Fruit fly (Drosophila melanogaster) whole organism, embryonic: ENCODE data around the gene RpS29.

Experiments used
- Bdp1 ChIP-seq: fragments of 200-800 bp; sonication (Bioruptor generic); optimal IDR thresholded peaks from 3 replicates; lab custom pipeline; 2016; ENCODE audit warnings: missing biosample characterization, missing genetic modification characterization
- CG11696 ChIP-seq: fragments of 200-800 bp; sonication (Bioruptor generic); IDR thresholded peaks from 2 replicates; pipeline ENCODE4 v1.3.6; 2022; ENCODE audit warnings: missing biosample characterization, missing genetic modification characterization
- CG12299 ChIP-seq: fragments of 200-800 bp; sonication (Bioruptor generic); optimal IDR thresholded peaks from 2 replicates; lab custom pipeline; 2018; ENCODE audit warnings: missing biosample characterization, mild to moderate bottlenecking, missing genetic modification characterization
- CG12391 ChIP-seq: fragments of 200-800 bp; sonication (Bioruptor generic); optimal IDR thresholded peaks from 3 replicates; lab custom pipeline; 2018; ENCODE audit warnings: missing biosample characterization, mild to moderate bottlenecking, missing genetic modification characterization, moderate library complexity
- CG13894 ChIP-seq: fragments of 200-800 bp; sonication (Bioruptor generic); optimal IDR thresholded peaks from 3 replicates; lab custom pipeline; 2018; ENCODE audit warnings: missing biosample characterization, mild to moderate bottlenecking, missing genetic modification characterization, moderate library complexity
- CG16779 ChIP-seq: fragments of 200-800 bp; sonication (Bioruptor generic); IDR thresholded peaks from 2 replicates; pipeline ENCODE4 v1.3.6; 2022; ENCODE audit warnings: missing biosample characterization, missing genetic modification characterization
- CG16813 ChIP-seq: fragments of 200-800 bp; sonication (Bioruptor generic); IDR thresholded peaks from 3 replicates; pipeline ENCODE4 v1.3.6; 2022; ENCODE audit warnings: missing biosample characterization, missing genetic modification characterization; ENCODE audit not compliant: partially characterized antibody
- CG31441 ChIP-seq: fragments of 200-800 bp; sonication (Bioruptor generic); IDR thresholded peaks from 2 replicates; pipeline ENCODE4 v1.3.6; 2022; ENCODE audit warnings: missing biosample characterization, missing genetic modification characterization
- CG32767 ChIP-seq: fragments of 200-800 bp; sonication (Bioruptor generic); IDR thresholded peaks from 2 replicates; pipeline ENCODE4 v1.3.6; 2022; ENCODE audit warnings: missing biosample characterization, missing genetic modification characterization
- CG42726 ChIP-seq: fragments of 200-800 bp; sonication (Bioruptor generic); IDR thresholded peaks from 2 replicates; pipeline ENCODE4 v1.3.6; 2022; ENCODE audit warnings: missing biosample characterization, missing genetic modification characterization; ENCODE audit not compliant: partially characterized antibody
- CG4360 ChIP-seq: fragments of 200-800 bp; sonication (Bioruptor generic); IDR thresholded peaks from 2 replicates; pipeline ENCODE4 v1.3.6; 2022; ENCODE audit warnings: missing biosample characterization, missing genetic modification characterization
- CG4820 ChIP-seq: fragments of 200-800 bp; sonication (Bioruptor generic); optimal IDR thresholded peaks from 3 replicates; lab custom pipeline; 2016; ENCODE audit warnings: missing biosample characterization, missing genetic modification characterization
- CG5953 ChIP-seq: fragments of 200-800 bp; sonication (Bioruptor generic); IDR thresholded peaks from 2 replicates; pipeline ENCODE4 v1.3.6; 2022; ENCODE audit warnings: missing biosample characterization, missing genetic modification characterization
- CG6254 ChIP-seq: fragments of 200-800 bp; sonication (Bioruptor generic); optimal IDR thresholded peaks from 3 replicates; lab custom pipeline; 2017; ENCODE audit warnings: mild to moderate bottlenecking, missing biosample characterization, missing genetic modification reagents, missing genetic modification characterization
- CG7963 ChIP-seq: fragments of 200-800 bp; sonication (Bioruptor generic); IDR thresholded peaks from 3 replicates; pipeline ENCODE4 v1.3.6; 2022; ENCODE audit warnings: missing biosample characterization, missing genetic modification characterization; ENCODE audit not compliant: partially characterized antibody
- CG8359 ChIP-seq: fragments of 200-800 bp; sonication (Bioruptor generic); optimal IDR thresholded peaks from 2 replicates; lab custom pipeline; 2017; ENCODE audit warnings: missing biosample characterization, mild to moderate bottlenecking, missing genetic modification characterization, borderline replicate concordance
- CG8924 ChIP-seq: fragments of 200-800 bp; optimal IDR thresholded peaks from 3 replicates; lab custom pipeline; 2019; ENCODE audit warnings: missing biosample characterization, mild to moderate bottlenecking, missing genetic modification characterization, moderate library complexity
- CG9797 ChIP-seq: fragments of 200-800 bp; sonication (Bioruptor generic); optimal IDR thresholded peaks from 3 replicates; lab custom pipeline; 2018; ENCODE audit warnings: missing biosample characterization, mild to moderate bottlenecking, missing genetic modification characterization
- D19A ChIP-seq: fragments of 200-800 bp; optimal IDR thresholded peaks from 3 replicates; lab custom pipeline; 2019; ENCODE audit warnings: missing biosample characterization, mild to moderate bottlenecking, missing genetic modification characterization, moderate library complexity
- D19B ChIP-seq: fragments of 200-800 bp; sonication (Bioruptor generic); optimal IDR thresholded peaks from 2 replicates; lab custom pipeline; 2017; ENCODE audit warnings: missing biosample characterization, mild to moderate bottlenecking, missing genetic modification characterization
- Dek ChIP-seq: fragments of 200-800 bp; sonication (Bioruptor generic); optimal IDR thresholded peaks from 3 replicates; lab custom pipeline; 2019; ENCODE audit warnings: missing biosample characterization, mild to moderate bottlenecking, missing genetic modification characterization, moderate library complexity
- Doc2 ChIP-seq: fragments of 200-800 bp; sonication (Bioruptor generic); IDR thresholded peaks from 2 replicates; pipeline ENCODE4 v1.3.6; 2022; ENCODE audit warnings: missing biosample characterization, missing genetic modification characterization
- Ets97D ChIP-seq: fragments of 200-800 bp; sonication (Bioruptor generic); optimal IDR thresholded peaks from 3 replicates; lab custom pipeline; 2016; ENCODE audit warnings: missing biosample characterization, missing genetic modification characterization
- Hr3 ChIP-seq: fragments of 200-800 bp; sonication (Bioruptor generic); optimal IDR thresholded peaks from 3 replicates; lab custom pipeline; 2016; ENCODE audit warnings: missing biosample characterization, missing genetic modification characterization
- Myb ChIP-seq: fragments of 200-800 bp; sonication (Bioruptor generic); optimal IDR thresholded peaks from 2 replicates; lab custom pipeline; 2016; ENCODE audit warnings: missing biosample characterization, missing genetic modification characterization
- Rfx ChIP-seq: fragments of 200-800 bp; sonication (Bioruptor generic); IDR thresholded peaks from 2 replicates; pipeline ENCODE4 v1.3.6; 2022; ENCODE audit warnings: missing biosample characterization, missing genetic modification characterization
- Six4 ChIP-seq: fragments of 200-800 bp; sonication (Bioruptor generic); optimal IDR thresholded peaks from 2 replicates; lab custom pipeline; 2016; ENCODE audit warnings: missing biosample characterization, missing genetic modification characterization
- Sry-β ChIP-seq: fragments of 200-800 bp; sonication (Bioruptor generic); optimal IDR thresholded peaks from 2 replicates; lab custom pipeline; 2018; ENCODE audit warnings: missing biosample characterization, mild to moderate bottlenecking, missing genetic modification characterization, moderate library complexity
- YL-1 ChIP-seq: fragments of 200-800 bp; sonication (Bioruptor generic); optimal IDR thresholded peaks from 3 replicates; lab custom pipeline; 2017; ENCODE audit warnings: missing biosample characterization, mild to moderate bottlenecking, missing genetic modification characterization
- amos ChIP-seq: fragments of 200-800 bp; sonication (Bioruptor generic); IDR thresholded peaks from 2 replicates; pipeline ENCODE4 v1.3.6; 2022; ENCODE audit warnings: missing biosample characterization, missing genetic modification characterization; ENCODE audit not compliant: partially characterized antibody
- ap ChIP-seq: fragments of 200-800 bp; sonication (Bioruptor generic); IDR thresholded peaks from 2 replicates; pipeline ENCODE4 v1.3.6; 2022; ENCODE audit warnings: missing biosample characterization, missing genetic modification characterization
- ase ChIP-seq: fragments of 200-800 bp; sonication (Bioruptor generic); IDR thresholded peaks from 3 replicates; pipeline ENCODE4 v1.3.6; 2022; ENCODE audit warnings: missing biosample characterization, missing genetic modification characterization
- cg ChIP-seq: fragments of 200-800 bp; sonication (Bioruptor generic); optimal IDR thresholded peaks from 3 replicates; lab custom pipeline; 2019; ENCODE audit warnings: missing biosample characterization, mild to moderate bottlenecking, missing genetic modification characterization, moderate library complexity
- chinmo ChIP-seq: fragments of 200-800 bp; sonication (Bioruptor generic); IDR thresholded peaks from 4 replicates; pipeline ENCODE4 v1.3.6; 2022; ENCODE audit warnings: missing biosample characterization, missing genetic modification characterization; ENCODE audit not compliant: partially characterized antibody
- dm ChIP-seq: fragments of 200-800 bp; sonication (Bioruptor generic); optimal IDR thresholded peaks from 3 replicates; lab custom pipeline; 2016; ENCODE audit warnings: missing biosample characterization, missing genetic modification characterization
- ems ChIP-seq: fragments of 200-800 bp; sonication (Bioruptor generic); optimal IDR thresholded peaks from 3 replicates; lab custom pipeline; 2016; ENCODE audit warnings: missing biosample characterization, missing genetic modification characterization
- exex ChIP-seq: fragments of 200-800 bp; sonication (Bioruptor generic); optimal IDR thresholded peaks from 4 replicates; lab custom pipeline; 2018; ENCODE audit warnings: missing biosample characterization, mild to moderate bottlenecking, missing genetic modification characterization, moderate library complexity
- fd3F ChIP-seq: fragments of 200-800 bp; sonication (Bioruptor generic); optimal IDR thresholded peaks from 2 replicates; lab custom pipeline; 2018; ENCODE audit warnings: missing biosample characterization, mild to moderate bottlenecking, missing genetic modification characterization, moderate library complexity
- gfzf ChIP-seq: fragments of 200-800 bp; sonication (Bioruptor generic); optimal IDR thresholded peaks from 2 replicates; lab custom pipeline; 2016; ENCODE audit warnings: missing biosample characterization, mild to moderate bottlenecking, missing genetic modification characterization, moderate library complexity
- jing ChIP-seq: fragments of 200-800 bp; sonication (Bioruptor generic); optimal IDR thresholded peaks from 2 replicates; lab custom pipeline; 2018; ENCODE audit warnings: missing biosample characterization, mild to moderate bottlenecking, missing genetic modification characterization
- kah ChIP-seq: fragments of 200-800 bp; sonication (Bioruptor generic); optimal IDR thresholded peaks from 2 replicates; lab custom pipeline; 2018; ENCODE audit warnings: missing biosample characterization, mild to moderate bottlenecking, missing genetic modification characterization
- mirr ChIP-seq: fragments of 200-800 bp; sonication (Bioruptor generic); optimal IDR thresholded peaks from 3 replicates; lab custom pipeline; 2018; ENCODE audit warnings: missing biosample characterization, mild to moderate bottlenecking, missing genetic modification characterization
- pan ChIP-seq, 4 experiments: fragments of >200 bp in 3 of 4; fragments of 200-800 bp in 1 of 4; sonication (Bioruptor generic) in 1 of 4; optimal IDR thresholded peaks in 3 of 4; IDR thresholded peaks in 1 of 4; 2 replicates each; pipeline versions ENCODE4 v1.3.6 to Lab custom; 2017 to 2022; ENCODE audit warnings: missing biosample characterization in 2 of 4, missing genetic modification characterization in 2 of 4, mixed read lengths in 1 of 4
- ranshi ChIP-seq: fragments of 200-800 bp; sonication (Bioruptor generic); IDR thresholded peaks from 2 replicates; pipeline ENCODE4 v1.3.6; 2022; ENCODE audit warnings: missing biosample characterization, missing genetic modification characterization
- scrt ChIP-seq: fragments of 200-800 bp; sonication (Bioruptor generic); optimal IDR thresholded peaks from 2 replicates; lab custom pipeline; 2018; ENCODE audit warnings: missing biosample characterization, mild to moderate bottlenecking, missing genetic modification characterization, moderate library complexity
- slp2 ChIP-seq: fragments of 200-800 bp; sonication (Bioruptor generic); optimal IDR thresholded peaks from 2 replicates; lab custom pipeline; 2016; ENCODE audit warnings: missing biosample characterization, missing genetic modification characterization
- stc ChIP-seq: fragments of 200-800 bp; sonication (Bioruptor generic); IDR thresholded peaks from 2 replicates; pipeline ENCODE4 v1.3.6; 2022; ENCODE audit warnings: missing biosample characterization, missing genetic modification characterization
- unpg ChIP-seq: fragments of 200-800 bp; sonication (Bioruptor generic); optimal IDR thresholded peaks from 3 replicates; lab custom pipeline; 2018; ENCODE audit warnings: missing biosample characterization, mild to moderate bottlenecking, missing genetic modification characterization, moderate library complexity
- yki ChIP-seq: fragments of >200 bp; optimal IDR thresholded peaks from 3 replicates; lab custom pipeline; 2018
- zen ChIP-seq: fragments of 200-800 bp; sonication (Bioruptor generic); optimal IDR thresholded peaks from 3 replicates; lab custom pipeline; 2018; ENCODE audit warnings: missing biosample characterization, mild to moderate bottlenecking, missing genetic modification characterization, moderate library complexity
- zen2 ChIP-seq: fragments of 200-800 bp; sonication (Bioruptor generic); IDR thresholded peaks from 3 replicates; pipeline ENCODE4 v1.3.6; 2022; ENCODE audit warnings: missing biosample characterization, missing genetic modification characterization; ENCODE audit not compliant: partially characterized antibody

Gene RpS29

DNA sequence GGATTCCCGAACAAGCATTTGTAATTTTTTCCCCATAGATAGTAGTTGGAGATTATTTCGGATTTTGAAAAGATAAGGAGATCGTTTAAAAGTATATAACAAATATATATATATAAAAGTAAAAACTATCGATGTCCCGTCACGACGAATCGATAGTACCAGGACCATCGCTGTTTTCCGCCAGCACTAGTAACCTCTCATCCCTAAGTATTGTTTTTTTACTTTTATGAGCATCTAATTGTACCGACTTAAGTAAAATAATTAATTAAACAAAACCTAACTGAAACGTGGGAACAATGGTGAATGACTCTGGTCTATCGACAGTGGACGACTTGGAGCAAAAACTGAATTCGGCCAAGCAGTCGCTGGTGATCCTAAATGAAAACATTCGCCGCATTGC is 37.1 kb upstream of the RpS29 start, which contains the start of gene Pnn (continued):
- TF ChIP-seq CG7963 (GFP tag; lab: Robert Waterston, UW): peak; percentile 87
- TF ChIP-seq D19B (GFP tag; lab: Kevin White, UChicago): no peak
- TF ChIP-seq CG31441: no peak
- 0 out of 2 replicates have a peak, but pooled peaks have one; percentile 19 for TF ChIP-seq CG32767 (GFP tag; lab: Robert Waterston, UW)
- no peak for TF ChIP-seq exex (tag; lab: Kevin White, UChicago)
- TF ChIP-seq dm (GFP tag; lab: Kevin White, UChicago): no peak
- no peak for TF ChIP-seq slp2 (GFP tag; lab: Kevin White, UChicago)
- no peak for TF ChIP-seq kah (GFP tag; lab: Kevin White, UChicago)
- TF ChIP-seq CG4360 (GFP tag; lab: Robert Waterston, UW): no peak
- TF ChIP-seq chinmo: peak; percentile 61; the same call in 1 of the 4 replicates
- no peak for TF ChIP-seq D19A (tag; lab: Kevin White, UChicago)
- TF ChIP-seq CG4820 (GFP tag; lab: Kevin White, UChicago): no peak
- TF ChIP-seq Dek (tag; lab: Kevin White, UChicago): no peak
- no peak for TF ChIP-seq ems (GFP tag; lab: Kevin White, UChicago)
- no peak for TF ChIP-seq ap (GFP tag; lab: Robert Waterston, UW)
- no peak for TF ChIP-seq gfzf (GFP tag; lab: Kevin White, UChicago)
- TF ChIP-seq Rfx (GFP tag; lab: Robert Waterston, UW): no peak
- no peak for TF ChIP-seq CG5953 (GFP tag; lab: Robert Waterston, UW)
- TF ChIP-seq CG16779 (GFP tag; lab: Robert Waterston, UW): no peak
- no peak for TF ChIP-seq unpg
- peak; percentile 21 for TF ChIP-seq YL-1 (GFP tag; lab: Kevin White, UChicago)
- peak; percentile 77 for TF ChIP-seq CG13894 (tag; lab: Kevin White, UChicago)
- TF ChIP-seq CG6254: no peak
- peak; percentile 52 for TF ChIP-seq CG8924 (tag; lab: Kevin White, UChicago)
- TF ChIP-seq Bdp1: no peak
- TF ChIP-seq Six4 (GFP tag; lab: Kevin White, UChicago): no peak
- TF ChIP-seq cg (GFP tag; lab: Kevin White, UChicago): no peak
- TF ChIP-seq scrt: no peak
- TF ChIP-seq Hr3 (GFP tag; lab: Kevin White, UChicago): no peak
- TF ChIP-seq Ets97D: no peak
- TF ChIP-seq zen (tag; lab: Kevin White, UChicago): peak; percentile 39
- TF ChIP-seq ase (GFP tag; lab: Robert Waterston, UW): no peak
- no peak for TF ChIP-seq pan (optimal IDR thresholded peaks at IDR 0.05; lab: Kevin White, UChicago)
- no peak for TF ChIP-seq pan (GFP tag; optimal IDR thresholded peaks at IDR 0.05 in 1 of 2, IDR thresholded peaks at IDR 0.05 in 1 of 2)
- TF ChIP-seq zen2: peak; percentile 85
- TF ChIP-seq CG11696 (GFP tag; lab: Robert Waterston, UW): no peak
- TF ChIP-seq CG9797 (GFP tag; lab: Kevin White, UChicago): peak; percentile 17
- TF ChIP-seq stc (GFP tag; lab: Robert Waterston, UW): no peak
- no peak for TF ChIP-seq ranshi (GFP tag; lab: Robert Waterston, UW)
- no peak for TF ChIP-seq mirr (GFP tag; lab: Kevin White, UChicago)
- TF ChIP-seq Sry-β (GFP tag; lab: Kevin White, UChicago): peak; percentile 48
- TF ChIP-seq amos (GFP tag; lab: Robert Waterston, UW): peak; percentile 93
- peak; percentile 92 for TF ChIP-seq CG16813 (GFP tag; lab: Robert Waterston, UW)
- TF ChIP-seq CG12391: peak; percentile 49
- TF ChIP-seq CG12299 (tag; lab: Kevin White, UChicago): no peak
- no peak for TF ChIP-seq fd3F (GFP tag; lab: Kevin White, UChicago)
- TF ChIP-seq CG42726 (GFP tag; lab: Robert Waterston, UW): peak; percentile 87; the same call in 1 of the 2 replicates
- TF ChIP-seq Doc2: no peak
- no peak for TF ChIP-seq jing (GFP tag; lab: Kevin White, UChicago)
- TF ChIP-seq CG8359: no peak
- no peak for TF ChIP-seq Myb
- TF ChIP-seq yki (lab: Kevin White, UChicago): no peak
